Worm (Caenorhabditis elegans): ENCODE results near the gene Y44A6D.5.
A peak's percentile ranks its signal among the peaks of the same experiment; 100 is the strongest.

Gene Y44A6D.5

DNA sequence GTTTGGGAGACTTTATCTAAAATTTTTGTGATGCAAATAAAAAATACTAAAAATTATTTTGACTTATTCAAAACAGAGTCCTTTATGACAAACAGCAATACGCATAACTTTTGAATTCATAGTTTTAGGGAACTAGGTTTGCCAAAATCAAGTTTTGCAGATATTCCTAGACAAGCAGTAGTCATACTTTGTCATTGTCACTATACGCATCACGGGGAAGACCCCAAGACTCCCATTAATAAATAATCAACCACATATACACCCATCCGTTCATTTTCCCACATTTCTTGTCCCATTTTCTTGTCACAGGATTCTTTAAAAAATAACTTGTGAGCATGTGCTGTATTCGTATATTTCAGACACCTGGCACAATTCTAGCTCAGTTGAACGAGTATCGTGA, 11.6 kb upstream of the Y44A6D.5 start, which contains the start of gene Y44A6D.7:
Gene Y44A6D.7 (plus strand): TSS at position 301 of the 400 bp plus-strand sequence.
- no peak for TF ChIP-seq hmg-1.1 (GFP tag; IDR thresholded peaks at IDR 0.05)
- TF ChIP-seq ceh-20 (GFP tag; IDR thresholded peaks at IDR 0.05): no peak
- TF ChIP-seq lim-7 (GFP tag; IDR thresholded peaks at IDR 0.05): no peak

DNA sequence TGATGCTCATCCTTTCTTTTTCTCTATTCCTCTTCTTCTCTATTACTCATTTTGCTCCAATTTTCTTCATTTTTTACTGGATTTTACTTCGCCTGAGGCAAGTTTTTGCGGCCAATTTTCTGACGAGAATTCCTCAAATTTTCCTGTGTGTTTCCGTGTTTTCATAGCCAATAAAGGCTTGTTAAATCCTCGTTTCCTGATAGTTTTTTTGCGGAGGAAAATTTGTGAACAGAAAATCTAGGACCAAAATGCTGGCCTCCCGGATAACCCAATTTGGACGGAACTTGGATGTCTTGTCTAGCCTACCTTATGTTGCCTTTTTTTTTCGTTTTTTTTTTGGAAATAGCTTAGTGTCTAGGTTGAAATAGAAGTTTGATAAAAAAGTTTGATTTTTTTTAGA, 10.8 kb upstream of the Y44A6D.5 start:
- no peak for TF ChIP-seq lin-15B (tag; optimal IDR thresholded peaks at IDR 0.05)
- peak in 1 of 2 experiments; percentile 92 for TF ChIP-seq unc-62 (GFP tag; optimal IDR thresholded peaks at IDR 0.05 in 1 of 2)
- TF ChIP-seq unc-62 (tag; optimal IDR thresholded peaks at IDR 0.05): no peak

ce11 chrV:20807038-20807437, 4.2 kb upstream of the Y44A6D.5 start, which contains the start of gene Y44A6D.6:
TSS of gene Y44A6D.6 (plus strand) at chrV:20807338.
- TF ChIP-seq daf-16 (GFP tag; optimal IDR thresholded peaks at IDR 0.05): no peak
- no peak for TF ChIP-seq daf-16 (tag; optimal IDR thresholded peaks at IDR 0.05)
- no peak for TF ChIP-seq mes-2 (tag; optimal IDR thresholded peaks at IDR 0.05; ENCODE audit: poor library complexity, severe bottlenecking)
- TF ChIP-seq mep-1 (tag; optimal IDR thresholded peaks at IDR 0.05): no peak

- TF ChIP-seq snpc-4 (tag; optimal IDR thresholded peaks at IDR 0.05): peak; percentile 64
- TF ChIP-seq nhr-41 (GFP tag; IDR thresholded peaks at IDR 0.05): peak; percentile 33; the same call in 1 of the 2 replicates
- TF ChIP-seq Y105C5A.15 (GFP tag; IDR thresholded peaks at IDR 0.05): peak; percentile 7; the same call in 1 of the 2 replicates
- TF ChIP-seq php-3 (GFP tag; IDR thresholded peaks at IDR 0.05): 0 out of 2 replicates have a peak, but pooled peaks have one; percentile 56
These were observed 658 bp upstream of the Y44A6D.5 start for ce11 chrV:20803464-20803863.

ce11 chrV:20797918-20798317, 4.9 kb downstream of the Y44A6D.5 start, which contains the start of gene sdf-9:
TSS of gene sdf-9 (plus strand) at chrV:20798218.
- TF ChIP-seq dmd-8 (GFP tag; IDR thresholded peaks at IDR 0.05) (no peak), Y75B8A.6 (GFP tag; IDR thresholded peaks at IDR 0.05) (no peak)

- TF ChIP-seq egl-43 (GFP tag; IDR thresholded peaks at IDR 0.05) (peak; percentile 58), set-16 (GFP tag; IDR thresholded peaks at IDR 0.05) (peak; percentile 63)
These were observed 7.4 kb downstream of the Y44A6D.5 start for ce11 chrV:20795374-20795773.

- TF ChIP-seq daf-8 (GFP tag; IDR thresholded peaks at IDR 0.05) (no peak), ceh-20 (GFP tag; IDR thresholded peaks at IDR 0.05) (no peak), nhr-41 (GFP tag; IDR thresholded peaks at IDR 0.05) (no peak), dmd-8 (GFP tag; IDR thresholded peaks at IDR 0.05) (no peak), hlh-11 (tag; optimal IDR thresholded peaks at IDR 0.05) (peak; percentile 79), mxl-3 (GFP tag; optimal IDR thresholded peaks at IDR 0.05) (no peak), F44E2.7 (GFP tag; IDR thresholded peaks at IDR 0.05) (no peak), ceh-44 (GFP tag; IDR thresholded peaks at IDR 0.05) (no peak), D1046.2 (GFP tag; IDR thresholded peaks at IDR 0.05) (no peak), nhr-28 (tag; optimal IDR thresholded peaks at IDR 0.05) (peak; percentile 19), madf-9 (GFP tag; conservative IDR thresholded peaks at IDR 0.05) (no peak), egl-43 (GFP tag; IDR thresholded peaks at IDR 0.05) (0 out of 2 replicates have a peak, but pooled peaks have one; percentile 53), hif-1 (tag; optimal IDR thresholded peaks at IDR 0.05) (peak in 1 of 2 experiments; percentile 73), zip-2 (tag; optimal IDR thresholded peaks at IDR 0.05) (no peak), jun-1 (tag; optimal IDR thresholded peaks at IDR 0.05) (no peak), ces-1 (GFP tag; optimal IDR thresholded peaks at IDR 0.05) (no peak), php-3 (GFP tag; IDR thresholded peaks at IDR 0.05) (no peak), mep-1 (tag; optimal IDR thresholded peaks at IDR 0.05) (no peak), spr-1 (tag; optimal IDR thresholded peaks at IDR 0.05) (no peak), ceh-32 (tag; optimal IDR thresholded peaks at IDR 0.05; ENCODE audit: poor library complexity) (no peak), ceh-62 (tag; optimal IDR thresholded peaks at IDR 0.05) (no peak), mes-2 (tag; optimal IDR thresholded peaks at IDR 0.05; ENCODE audit: poor library complexity, severe bottlenecking) (no peak), Y48G9A.11 (GFP tag; IDR thresholded peaks at IDR 0.05) (no peak), dve-1 (tag; optimal IDR thresholded peaks at IDR 0.05; ENCODE audit: insufficient read depth) (peak; percentile 78), tra-1 (GFP tag; IDR thresholded peaks at IDR 0.05) (no peak), nhr-11 (tag; optimal IDR thresholded peaks at IDR 0.05) (peak; percentile 59), nhr-10 (tag; optimal IDR thresholded peaks at IDR 0.05) (no peak), ztf-11 (tag; optimal IDR thresholded peaks at IDR 0.05) (no peak)
These were observed 9.0 kb downstream of the Y44A6D.5 start for ce11 chrV:20793761-20794160.

Measured in whole organism, L4 larva.